Worm (Caenorhabditis elegans) whole organism, L3 larva: Measurements from ENCODE around the gene Y110A2AL.2.

Experiments
- ZK546.5 ChIP-seq: sonication (generic microtip); optimal IDR thresholded peaks from 2 replicates; lab custom pipeline; 2017; ENCODE audit warnings: missing biosample characterization, missing genetic modification characterization
- egl-5 ChIP-seq: fragments of 150-350 bp; optimal IDR thresholded peaks from 2 replicates; lab custom pipeline; 2017; ENCODE audit warnings: missing biosample characterization, missing genetic modification reagents, missing genetic modification characterization, inconsistent platforms
- mdl-1 ChIP-seq: fragments of 150-350 bp; optimal IDR thresholded peaks from 2 replicates; lab custom pipeline; 2014; ENCODE audit warnings: missing biosample characterization, missing genetic modification characterization
- nhr-76 ChIP-seq: fragments of 150-350 bp; sonication (generic microtip); optimal IDR thresholded peaks from 5 replicates; lab custom pipeline; 2014; ENCODE audit warnings: missing biosample characterization, missing genetic modification characterization
- pha-4 ChIP-seq: fragments of 150-350 bp; optimal IDR thresholded peaks from 2 replicates; lab custom pipeline; 2014; ENCODE audit warnings: missing biosample characterization, missing genetic modification reagents, missing genetic modification characterization
- zag-1 ChIP-seq: fragments of 150-350 bp; optimal IDR thresholded peaks from 2 replicates; lab custom pipeline; 2014; ENCODE audit warnings: missing biosample characterization, missing genetic modification characterization

DNA sequence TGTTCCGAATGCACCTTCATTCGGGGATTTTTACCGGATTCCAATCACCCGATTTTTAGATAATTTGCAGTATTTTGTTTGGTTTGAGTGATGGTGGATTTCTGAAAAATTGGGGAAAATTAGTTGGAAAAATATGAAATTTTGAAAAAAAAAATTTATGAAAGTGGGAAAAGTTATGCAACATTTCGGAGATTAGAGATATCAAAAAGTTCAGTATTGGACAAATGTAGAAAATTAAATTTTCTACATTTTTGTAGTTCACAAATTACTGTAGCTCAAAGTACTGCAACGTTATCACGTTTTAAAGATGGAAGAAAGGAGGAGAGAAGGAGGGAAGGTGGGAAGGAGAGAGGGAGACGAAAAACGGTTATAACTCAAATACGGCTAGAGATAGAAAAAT lies 15.3 kb upstream of the Y110A2AL.2 start, which contains the start of gene ptc-3:
- TF ChIP-seq pha-4 (tag; lab: Kevin White, UChicago) (no peak), mdl-1 (tag; lab: Kevin White, UChicago) (no peak), nhr-76 (tag; lab: Kevin White, UChicago) (no peak), ZK546.5 (tag; lab: Kevin White, UChicago) (no peak), egl-5 (no peak), zag-1 (no peak)
